Worm (Caenorhabditis elegans): Measurements from ENCODE around the gene col-80.

Gene col-80

ce11 chrII:10706901-10707300, at the start of gene col-80:
Gene col-80, plus strand, starts transcription at chrII:10707201.
- TF ChIP-seq mab-5 (tag; optimal IDR thresholded peaks at IDR 0.05): no peak
- TF ChIP-seq fos-1 (tag; optimal IDR thresholded peaks at IDR 0.05): no peak
- no peak for TF ChIP-seq lin-11 (tag; optimal IDR thresholded peaks at IDR 0.05)
- TF ChIP-seq F13H6.1 (tag; optimal IDR thresholded peaks at IDR 0.05): no peak
- no peak for TF ChIP-seq mdl-1 (tag; optimal IDR thresholded peaks at IDR 0.05)
- TF ChIP-seq nhr-25 (tag; optimal IDR thresholded peaks at IDR 0.05): no peak
- no peak for TF ChIP-seq ztf-11 (tag; optimal IDR thresholded peaks at IDR 0.05)
- no peak for TF ChIP-seq lin-39 (tag; optimal IDR thresholded peaks at IDR 0.05)
- TF ChIP-seq aly-2 (tag; optimal IDR thresholded peaks at IDR 0.05): no peak
- no peak for TF ChIP-seq ztf-1 (GFP tag; conservative IDR thresholded peaks at IDR 0.05)
- no peak for TF ChIP-seq peb-1 (tag; optimal IDR thresholded peaks at IDR 0.05)
- TF ChIP-seq ZK546.5 (tag; optimal IDR thresholded peaks at IDR 0.05): no peak
- no peak for TF ChIP-seq nhr-129 (tag; optimal IDR thresholded peaks at IDR 0.05)
- TF ChIP-seq sem-4 (tag; optimal IDR thresholded peaks at IDR 0.05): no peak
- no peak for TF ChIP-seq unc-55 (GFP tag; optimal IDR thresholded peaks at IDR 0.05)
- no peak for TF ChIP-seq nhr-21 (tag; optimal IDR thresholded peaks at IDR 0.05)
- TF ChIP-seq alr-1 (tag; optimal IDR thresholded peaks at IDR 0.05): no peak
- TF ChIP-seq nhr-11 (tag; optimal IDR thresholded peaks at IDR 0.05): no peak
- TF ChIP-seq nhr-6 (tag; optimal IDR thresholded peaks at IDR 0.05): no peak

DNA sequence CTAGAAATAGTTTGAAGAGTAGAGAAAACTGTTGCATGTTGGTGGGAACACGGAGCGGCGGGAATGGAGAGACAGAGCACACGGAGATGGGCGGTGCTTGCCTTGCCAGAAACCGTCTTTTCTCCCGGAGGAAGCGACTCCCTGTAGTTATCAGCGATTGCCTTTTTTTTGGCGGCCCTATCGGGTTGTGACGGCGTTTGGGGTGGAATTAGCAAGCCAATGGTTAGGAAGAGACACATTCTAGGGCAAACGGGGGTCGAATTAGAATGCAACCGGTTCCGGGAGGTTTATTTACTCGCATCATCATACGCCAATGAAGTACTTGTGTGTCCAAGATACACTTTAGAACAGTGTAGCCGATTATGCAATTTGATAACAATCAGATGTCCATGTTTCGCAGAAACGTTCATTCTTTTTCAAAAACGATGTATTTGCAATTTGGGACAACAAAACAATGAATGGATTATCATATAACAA, 49.3 kb upstream of the col-80 start, which contains the start of gene lact-3:
lact-3 (minus strand) TSS at position 51 of the 477 bp plus-strand sequence.
- TF ChIP-seq unc-62 (GFP tag; optimal IDR thresholded peaks at IDR 0.05) (no peak), crh-2 (tag; optimal IDR thresholded peaks at IDR 0.05) (peak; percentile 31), mab-5 (tag; optimal IDR thresholded peaks at IDR 0.05) (no peak), nhr-129 (tag; optimal IDR thresholded peaks at IDR 0.05) (peak; percentile 0), F13H6.1 (tag; optimal IDR thresholded peaks at IDR 0.05) (peak; percentile 32), fos-1 (tag; optimal IDR thresholded peaks at IDR 0.05) (peak; percentile 42)

ce11 chrII:10658576-10659256, 48.3 kb upstream of the col-80 start, which contains the start of the genes snu-13 and rsp-7:
Gene snu-13, minus strand, starts transcription at chrII:10658626.
Gene rsp-7, plus strand, starts transcription at chrII:10659206.
- TF ChIP-seq Y55F3AM.14 (GFP tag; optimal IDR thresholded peaks at IDR 0.05) (no peak), C34F6.9 (tag; optimal IDR thresholded peaks at IDR 0.05) (peak; percentile 87), nhr-21 (tag; optimal IDR thresholded peaks at IDR 0.05) (peak; percentile 51), skn-1 (tag; optimal IDR thresholded peaks at IDR 0.05) (no peak), unc-62 (GFP tag; optimal IDR thresholded peaks at IDR 0.05) (no peak), sma-3 (GFP tag; optimal IDR thresholded peaks at IDR 0.05) (peak; percentile 69), elt-3 (tag; optimal IDR thresholded peaks at IDR 0.05) (no peak), nhr-11 (tag; optimal IDR thresholded peaks at IDR 0.05) (no peak), nhr-77 (tag; optimal IDR thresholded peaks at IDR 0.05) (no peak), nhr-23 (tag; optimal IDR thresholded peaks at IDR 0.05) (no peak), lin-39 (tag; optimal IDR thresholded peaks at IDR 0.05) (no peak), egl-27 (tag; optimal IDR thresholded peaks at IDR 0.05) (no peak), mbf-1 (tag; optimal IDR thresholded peaks at IDR 0.05) (no peak), blmp-1 (tag; optimal IDR thresholded peaks at IDR 0.05; ENCODE audit: insufficient read depth) (peak; percentile 23), aly-2 (tag; optimal IDR thresholded peaks at IDR 0.05) (no peak), mab-5 (tag; optimal IDR thresholded peaks at IDR 0.05) (no peak), lsy-2 (tag; optimal IDR thresholded peaks at IDR 0.05) (peak; percentile 58 to 91), sem-4 (tag; optimal IDR thresholded peaks at IDR 0.05) (peak; percentile 62), sma-9 (GFP tag; optimal IDR thresholded peaks at IDR 0.05) (peak; percentile 54), sma-9 (tag; optimal IDR thresholded peaks at IDR 0.05) (no peak), fos-1 (tag; optimal IDR thresholded peaks at IDR 0.05) (peak; percentile 34), crh-2 (tag; optimal IDR thresholded peaks at IDR 0.05) (peak; percentile 87), ceh-16 (tag; optimal IDR thresholded peaks at IDR 0.05) (no peak), lin-11 (tag; optimal IDR thresholded peaks at IDR 0.05) (peak; percentile 49), lin-13 (GFP tag; optimal IDR thresholded peaks at IDR 0.05) (peak; percentile 71), alr-1 (tag; optimal IDR thresholded peaks at IDR 0.05) (no peak), dmd-4 (tag; optimal IDR thresholded peaks at IDR 0.05) (no peak), elt-1 (tag; optimal IDR thresholded peaks at IDR 0.05) (no peak), snpc-4 (tag; optimal IDR thresholded peaks at IDR 0.05) (peak; percentile 12), ztf-11 (tag; optimal IDR thresholded peaks at IDR 0.05) (no peak), nhr-237 (tag; optimal IDR thresholded peaks at IDR 0.05) (no peak), nhr-6 (tag; optimal IDR thresholded peaks at IDR 0.05) (no peak), peb-1 (tag; optimal IDR thresholded peaks at IDR 0.05) (no peak), F13H6.1 (tag; optimal IDR thresholded peaks at IDR 0.05) (peak; percentile 55), ama-1 (optimal IDR thresholded peaks at IDR 0.05) (peak; percentile 15), nhr-12 (tag; optimal IDR thresholded peaks at IDR 0.05) (no peak), ceh-82 (tag; optimal IDR thresholded peaks at IDR 0.05) (no peak), ZK546.5 (tag; optimal IDR thresholded peaks at IDR 0.05) (peak; percentile 31), nhr-129 (tag; optimal IDR thresholded peaks at IDR 0.05) (peak; percentile 51), unc-55 (GFP tag; optimal IDR thresholded peaks at IDR 0.05) (peak; percentile 90), ztf-4 (tag; optimal IDR thresholded peaks at IDR 0.05) (no peak), nhr-10 (tag; optimal IDR thresholded peaks at IDR 0.05) (no peak), R02D3.7 (tag; optimal IDR thresholded peaks at IDR 0.05) (no peak), unc-39 (tag; optimal IDR thresholded peaks at IDR 0.05) (no peak)
